In the genomic region with DNA sequence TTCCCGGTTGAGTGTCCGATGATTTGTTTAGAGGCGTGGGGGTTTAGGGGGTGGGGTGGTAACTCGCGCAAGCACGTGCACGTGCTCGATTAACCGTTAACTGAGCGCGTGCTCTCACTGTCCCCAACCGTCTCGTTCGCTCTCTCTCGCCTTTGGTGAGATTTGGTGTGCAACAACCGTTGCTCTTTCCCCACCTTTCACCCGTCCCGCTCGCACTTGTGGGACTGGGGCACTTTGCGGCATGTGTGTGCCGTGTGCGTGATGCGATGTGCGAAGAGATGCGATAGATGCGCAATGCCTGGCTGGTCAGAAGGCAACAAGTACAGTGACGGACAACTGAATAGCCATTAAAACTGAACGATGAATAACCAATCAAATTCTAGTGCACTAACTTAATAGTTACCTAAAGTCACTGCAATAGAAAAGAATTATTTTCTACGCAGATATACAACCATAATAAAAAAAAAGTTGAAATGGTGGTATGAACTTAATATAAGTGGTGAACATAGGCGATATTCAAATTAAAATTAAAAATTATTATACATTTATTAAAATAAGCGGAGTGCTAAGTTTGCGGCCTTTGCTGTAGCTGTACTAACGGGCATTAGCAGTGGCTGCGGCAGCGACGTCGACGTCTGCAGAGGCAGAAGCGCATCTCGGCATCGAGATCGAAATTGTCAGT, we compare ENCODE assay signal across 5 fruit fly cellular contexts.
TF ChIP-seq lines count a peak whose summit lies in the region.

No protein-coding gene starts in this region.

TF ChIP-seq in whole organism, adult, 20 proteins besides CTCF, POLR2A, EP300 and RAD21 (continued from another document):
- no peak for TF ChIP-seq cnc (optimal IDR thresholded peaks at IDR 0.05; lab: Kevin White, UChicago)
- no peak for TF ChIP-seq kay (GFP tag; lab: Kevin White, UChicago; ENCODE audit: borderline replicate concordance)
- peak; percentile 22 for TF ChIP-seq Hr96 (GFP tag; optimal IDR thresholded peaks at IDR 0.05; lab: Kevin White, UChicago)

TF ChIP-seq in whole organism, embryonic, 481 proteins besides CTCF, POLR2A, EP300 and RAD21 (continued from another document and continues in another):
- TF ChIP-seq run (tag; optimal IDR thresholded peaks at IDR 0.05; lab: Kevin White, UChicago), result peak; percentile 77
- no peak for TF ChIP-seq ab (GFP tag; optimal IDR thresholded peaks at IDR 0.05; lab: Kevin White, UChicago)
- TF ChIP-seq crc (GFP tag; optimal IDR thresholded peaks at IDR 0.05; lab: Kevin White, UChicago), result no peak
- peak; percentile 70; the same call in 1 of the 2 replicates for TF ChIP-seq ro (GFP tag; IDR thresholded peaks at IDR 0.05; lab: Robert Waterston, UW)
- TF ChIP-seq Kr (GFP tag; optimal IDR thresholded peaks at IDR 0.05; lab: Kevin White, UChicago), result no peak
- no peak for TF ChIP-seq CG1647 (GFP tag; optimal IDR thresholded peaks at IDR 0.05; lab: Kevin White, UChicago)
- no peak for TF ChIP-seq yki (optimal IDR thresholded peaks at IDR 0.05; lab: Kevin White, UChicago)
- TF ChIP-seq wor (GFP tag; IDR thresholded peaks at IDR 0.05; lab: Robert Waterston, UW), result peak; percentile 80
- TF ChIP-seq CG31224 (GFP tag; IDR thresholded peaks at IDR 0.05; lab: Robert Waterston, UW), result peak; percentile 65
- no peak for TF ChIP-seq nerfin-2 (GFP tag; IDR thresholded peaks at IDR 0.05; lab: Robert Waterston, UW; ENCODE audit: partially characterized antibody)
- peak; percentile 90 for TF ChIP-seq CG17359 (tag; optimal IDR thresholded peaks at IDR 0.05; lab: Kevin White, UChicago)
- peak; percentile 69 for TF ChIP-seq Gsc (GFP tag; IDR thresholded peaks at IDR 0.05; lab: Robert Waterston, UW)
- peak; percentile 73; the same call in 1 of the 2 replicates for TF ChIP-seq CG5953 (GFP tag; IDR thresholded peaks at IDR 0.05; lab: Robert Waterston, UW)
- TF ChIP-seq Lhr (GFP tag; optimal IDR thresholded peaks at IDR 0.05; lab: Kevin White, UChicago), result peak; percentile 80
- TF ChIP-seq tap (tag; optimal IDR thresholded peaks at IDR 0.05; lab: Kevin White, UChicago), result peak; percentile 85
- peak; percentile 91 for TF ChIP-seq ATbp (GFP tag; optimal IDR thresholded peaks at IDR 0.05; lab: Kevin White, UChicago)
- peak; percentile 56 for TF ChIP-seq wek (GFP tag; optimal IDR thresholded peaks at IDR 0.05; lab: Kevin White, UChicago)
- TF ChIP-seq CG3726 (GFP tag; IDR thresholded peaks at IDR 0.05; lab: Robert Waterston, UW), result peak; percentile 75; the same call in 1 of the 3 replicates
- peak; percentile 89 for TF ChIP-seq dysf (GFP tag; IDR thresholded peaks at IDR 0.05; lab: Robert Waterston, UW)
- no peak for TF ChIP-seq gsb (GFP tag; IDR thresholded peaks at IDR 0.05; lab: Robert Waterston, UW)
- peak; percentile 38 for TF ChIP-seq CG10565 (GFP tag; optimal IDR thresholded peaks at IDR 0.05; lab: Kevin White, UChicago)
- peak; percentile 63 for TF ChIP-seq CG6654 (GFP tag; optimal IDR thresholded peaks at IDR 0.05; lab: Kevin White, UChicago)
- peak; percentile 30 for TF ChIP-seq Atf3 (GFP tag; optimal IDR thresholded peaks at IDR 0.05; lab: Kevin White, UChicago)
- TF ChIP-seq HLH54F (GFP tag; optimal IDR thresholded peaks at IDR 0.05; lab: Kevin White, UChicago), result no peak
- 0 out of 2 replicates have a peak, but pooled peaks have one; percentile 37 for TF ChIP-seq CG11085 (GFP tag; IDR thresholded peaks at IDR 0.05; lab: Robert Waterston, UW)
- TF ChIP-seq CG6765 (GFP tag; optimal IDR thresholded peaks at IDR 0.05; lab: Kevin White, UChicago), result peak; percentile 35
- TF ChIP-seq Sry-δ (GFP tag; optimal IDR thresholded peaks at IDR 0.05; lab: Kevin White, UChicago), result no peak
- TF ChIP-seq CG2199 (GFP tag; IDR thresholded peaks at IDR 0.05; lab: Robert Waterston, UW), result peak; percentile 40; the same call in 1 of the 3 replicates
- peak; percentile 63 for TF ChIP-seq CG6854 (GFP tag; optimal IDR thresholded peaks at IDR 0.05; lab: Kevin White, UChicago)

TF ChIP-seq in whole organism, prepupa, 60 proteins besides CTCF, POLR2A, EP300 and RAD21 (continued from another document and continues in another):
- TF ChIP-seq CG6808 (GFP tag; optimal IDR thresholded peaks at IDR 0.05; lab: Kevin White, UChicago) (peak; percentile 73), Sox14 (GFP tag; optimal IDR thresholded peaks at IDR 0.05; lab: Kevin White, UChicago) (peak; percentile 66), CG7368 (GFP tag; optimal IDR thresholded peaks at IDR 0.05; lab: Kevin White, UChicago) (peak; percentile 64), CG3032 (tag; optimal IDR thresholded peaks at IDR 0.05; lab: Kevin White, UChicago) (peak; percentile 77), CG8319 (GFP tag; optimal IDR thresholded peaks at IDR 0.05; lab: Kevin White, UChicago) (peak; percentile 31), salr (GFP tag; optimal IDR thresholded peaks at IDR 0.05; lab: Kevin White, UChicago) (peak; percentile 19 to 87), CG6276 (GFP tag; optimal IDR thresholded peaks at IDR 0.05; lab: Kevin White, UChicago) (peak; percentile 97), svp (GFP tag; lab: Kevin White, UChicago) (peak; percentile 91), Hr4 (GFP tag; optimal IDR thresholded peaks at IDR 0.05; lab: Kevin White, UChicago) (peak; percentile 88), Sox15 (GFP tag; optimal IDR thresholded peaks at IDR 0.05; lab: Kevin White, UChicago) (peak; percentile 52), Smox (GFP tag; optimal IDR thresholded peaks at IDR 0.05; lab: Kevin White, UChicago) (peak; percentile 64), Hr39 (GFP tag; optimal IDR thresholded peaks at IDR 0.05; lab: Kevin White, UChicago) (peak; percentile 53), CG10631 (GFP tag; optimal IDR thresholded peaks at IDR 0.05; lab: Kevin White, UChicago) (peak; percentile 82), ss (GFP tag; optimal IDR thresholded peaks at IDR 0.05; lab: Kevin White, UChicago) (peak; percentile 72 to 78), acj6 (GFP tag; optimal IDR thresholded peaks at IDR 0.05; lab: Kevin White, UChicago) (peak; percentile 76), OdsH (GFP tag; optimal IDR thresholded peaks at IDR 0.05; lab: Kevin White, UChicago) (peak; percentile 84), CG8632 (GFP tag; optimal IDR thresholded peaks at IDR 0.05; lab: Kevin White, UChicago) (peak; percentile 67), Met (GFP tag; optimal IDR thresholded peaks at IDR 0.05; lab: Kevin White, UChicago) (peak; percentile 71), Eip93F (GFP tag; optimal IDR thresholded peaks at IDR 0.05; lab: Kevin White, UChicago) (peak; percentile 37), CG11902 (GFP tag; optimal IDR thresholded peaks at IDR 0.05; lab: Kevin White, UChicago) (peak; percentile 42), CG3919 (GFP tag; optimal IDR thresholded peaks at IDR 0.05; lab: Kevin White, UChicago) (peak; percentile 81), CG4318 (GFP tag; optimal IDR thresholded peaks at IDR 0.05; lab: Kevin White, UChicago) (peak; percentile 90), CG9139 (GFP tag; optimal IDR thresholded peaks at IDR 0.05; lab: Kevin White, UChicago) (peak; percentile 40), Hr38 (GFP tag; optimal IDR thresholded peaks at IDR 0.05; lab: Kevin White, UChicago) (no peak), fd59A (GFP tag; optimal IDR thresholded peaks at IDR 0.05; lab: Kevin White, UChicago) (peak; percentile 56), lz (GFP tag; optimal IDR thresholded peaks at IDR 0.05; lab: Kevin White, UChicago) (peak; percentile 72), CG11762 (GFP tag; optimal IDR thresholded peaks at IDR 0.05; lab: Kevin White, UChicago; ENCODE audit: insufficient read depth) (peak; percentile 70), CG10669 (GFP tag; optimal IDR thresholded peaks at IDR 0.05; lab: Kevin White, UChicago) (peak; percentile 74), spab (GFP tag; optimal IDR thresholded peaks at IDR 0.05; lab: Kevin White, UChicago) (peak; percentile 71), Blimp-1 (GFP tag; optimal IDR thresholded peaks at IDR 0.05; lab: Kevin White, UChicago) (peak; percentile 60), dac (GFP tag; optimal IDR thresholded peaks at IDR 0.05; lab: Kevin White, UChicago) (peak; percentile 89)

TF ChIP-seq in whole organism, pupa, 21 proteins besides CTCF, POLR2A, EP300 and RAD21 (continued from another document):
- TF ChIP-seq Pif1B (GFP tag; optimal IDR thresholded peaks at IDR 0.05; lab: Kevin White, UChicago), result peak; percentile 83
- TF ChIP-seq CG9948 (tag; optimal IDR thresholded peaks at IDR 0.05; lab: Kevin White, UChicago), result peak; percentile 80
TF ChIP-seq in whole organism, pupa: peak in this region for 19.

TF ChIP-seq in whole organism, wandering third instar larva, 38 proteins besides CTCF, POLR2A, EP300 and RAD21 (continued from another document):
- TF ChIP-seq rgr (GFP tag; optimal IDR thresholded peaks at IDR 0.05; lab: Kevin White, UChicago), result peak; percentile 72
- no peak for TF ChIP-seq Dif (GFP tag; optimal IDR thresholded peaks at IDR 0.05; lab: Kevin White, UChicago; ENCODE audit: partially characterized antibody)
- peak; percentile 70 for TF ChIP-seq CG9705 (GFP tag; optimal IDR thresholded peaks at IDR 0.05; lab: Kevin White, UChicago)
- no peak for TF ChIP-seq Myc (optimal IDR thresholded peaks at IDR 0.05; lab: Kevin White, UChicago)
- TF ChIP-seq Hnf4 (GFP tag; optimal IDR thresholded peaks at IDR 0.05; lab: Kevin White, UChicago), result peak; percentile 26
- TF ChIP-seq ey (GFP tag; optimal IDR thresholded peaks at IDR 0.05; lab: Kevin White, UChicago), result peak; percentile 68
- peak; percentile 78 for TF ChIP-seq h (GFP tag; optimal IDR thresholded peaks at IDR 0.05; lab: Kevin White, UChicago)
- TF ChIP-seq dmrt93B (GFP tag; optimal IDR thresholded peaks at IDR 0.05; lab: Kevin White, UChicago), result peak; percentile 79
- TF ChIP-seq sv (GFP tag; optimal IDR thresholded peaks at IDR 0.05; lab: Kevin White, UChicago), result peak; percentile 67
- TF ChIP-seq woc (GFP tag; optimal IDR thresholded peaks at IDR 0.05; lab: Kevin White, UChicago), result peak; percentile 3
- TF ChIP-seq Sp1 (GFP tag; optimal IDR thresholded peaks at IDR 0.05; lab: Kevin White, UChicago), result peak; percentile 89
- no peak for TF ChIP-seq Dfd (GFP tag; optimal IDR thresholded peaks at IDR 0.05; lab: Kevin White, UChicago)
- no peak for TF ChIP-seq GATAd (GFP tag; optimal IDR thresholded peaks at IDR 0.05; lab: Kevin White, UChicago)
